Fruit fly (Drosophila melanogaster) whole organism, adult: ENCODE measurements around the gene CG14282.

Experiments used
- CG14711 ChIP-seq: fragments of 200-800 bp; sonication (Bioruptor generic); optimal IDR thresholded peaks from 2 replicates; lab custom pipeline; 2018; ENCODE audit warnings: missing biosample characterization, mild to moderate bottlenecking, missing genetic modification characterization, moderate library complexity
- CG1620 ChIP-seq: fragments of 200-800 bp; sonication (Bioruptor generic); optimal IDR thresholded peaks from 2 replicates; lab custom pipeline; 2016; ENCODE audit warnings: missing biosample characterization, missing genetic modification characterization
- CG5204 ChIP-seq: fragments of 200-800 bp; sonication (Bioruptor generic); optimal IDR thresholded peaks from 2 replicates; lab custom pipeline; 2016; ENCODE audit warnings: missing biosample characterization, missing genetic modification characterization
- toe ChIP-seq: fragments of 200-800 bp; sonication (Bioruptor generic); optimal IDR thresholded peaks from 2 replicates; lab custom pipeline; 2016; ENCODE audit warnings: missing biosample characterization, missing genetic modification characterization

- TF ChIP-seq CG14711 (tag; lab: Kevin White, UChicago) (no peak), CG1620 (GFP tag; lab: Kevin White, UChicago) (no peak), CG5204 (GFP tag; lab: Kevin White, UChicago) (no peak), toe (GFP tag; lab: Kevin White, UChicago) (no peak)
Observed at dm6 chr3R:19174512-19174911, 2.3 kb upstream of the CG14282 start.
